Fruit fly (Drosophila melanogaster) whole organism, embryonic: ENCODE results near the gene Vps52.

Experiments
- CG10209 ChIP-seq: fragments of 200-800 bp; sonication (Bioruptor generic); optimal IDR thresholded peaks from 3 replicates; lab custom pipeline; 2017; ENCODE audit warnings: missing biosample characterization, mild to moderate bottlenecking, missing genetic modification characterization, missing genetic modification reagents
- CG1024 ChIP-seq: fragments of 200-800 bp; sonication (Bioruptor generic); IDR thresholded peaks from 2 replicates; pipeline ENCODE4 v1.3.6; 2022; ENCODE audit warnings: missing biosample characterization, missing genetic modification characterization
- CG12769 ChIP-seq: fragments of 200-800 bp; sonication (Bioruptor generic); optimal IDR thresholded peaks from 2 replicates; lab custom pipeline; 2019; ENCODE audit warnings: missing biosample characterization, mild to moderate bottlenecking, missing genetic modification characterization, moderate library complexity
- CG13296 ChIP-seq: fragments of 200-800 bp; sonication (Bioruptor generic); optimal IDR thresholded peaks from 3 replicates; lab custom pipeline; 2018; ENCODE audit warnings: missing biosample characterization, mild to moderate bottlenecking, missing genetic modification characterization
- CG14710 ChIP-seq: fragments of 200-800 bp; sonication (Bioruptor generic); optimal IDR thresholded peaks from 3 replicates; lab custom pipeline; 2019; ENCODE audit warnings: missing biosample characterization, mild to moderate bottlenecking, missing genetic modification characterization, moderate library complexity
- CG14860 ChIP-seq: fragments of 200-800 bp; sonication (Bioruptor generic); IDR thresholded peaks from 3 replicates; pipeline ENCODE4 v1.3.6; 2022; ENCODE audit warnings: missing biosample characterization, missing genetic modification characterization; ENCODE audit not compliant: partially characterized antibody
- CG16813 ChIP-seq: fragments of 200-800 bp; sonication (Bioruptor generic); IDR thresholded peaks from 3 replicates; pipeline ENCODE4 v1.3.6; 2022; ENCODE audit warnings: missing biosample characterization, missing genetic modification characterization; ENCODE audit not compliant: partially characterized antibody
- CG17359 ChIP-seq: fragments of 200-800 bp; sonication (Bioruptor generic); optimal IDR thresholded peaks from 3 replicates; lab custom pipeline; 2018; ENCODE audit warnings: missing biosample characterization, mild to moderate bottlenecking, missing genetic modification characterization, moderate library complexity
- CG17361 ChIP-seq: fragments of 200-800 bp; sonication (Bioruptor generic); IDR thresholded peaks from 3 replicates; pipeline ENCODE4 v1.3.6; 2022; ENCODE audit warnings: missing biosample characterization, missing genetic modification characterization
- CG33213 ChIP-seq: fragments of 200-800 bp; sonication (Bioruptor generic); optimal IDR thresholded peaks from 3 replicates; lab custom pipeline; 2016; ENCODE audit warnings: missing biosample characterization, missing genetic modification characterization
- CG34224 ChIP-seq: fragments of 200-800 bp; sonication (Bioruptor generic); IDR thresholded peaks from 3 replicates; pipeline ENCODE4 v1.3.6; 2022; ENCODE audit warnings: missing biosample characterization, missing genetic modification characterization; ENCODE audit not compliant: partially characterized antibody
- CG4730 ChIP-seq: fragments of 200-800 bp; sonication (Bioruptor generic); IDR thresholded peaks from 2 replicates; pipeline ENCODE4 v1.3.6; 2022; ENCODE audit warnings: missing biosample characterization, missing genetic modification characterization
- CG6254 ChIP-seq: fragments of 200-800 bp; sonication (Bioruptor generic); optimal IDR thresholded peaks from 3 replicates; lab custom pipeline; 2017; ENCODE audit warnings: mild to moderate bottlenecking, missing biosample characterization, missing genetic modification reagents, missing genetic modification characterization
- CG6654 ChIP-seq: fragments of 200-800 bp; sonication (Bioruptor generic); optimal IDR thresholded peaks from 2 replicates; lab custom pipeline; 2017; ENCODE audit warnings: missing biosample characterization, mild to moderate bottlenecking, missing genetic modification characterization
- CG7271 ChIP-seq: fragments of 200-800 bp; sonication (Bioruptor generic); optimal IDR thresholded peaks from 2 replicates; lab custom pipeline; 2018; ENCODE audit warnings: missing biosample characterization, mild to moderate bottlenecking, missing genetic modification characterization, moderate library complexity
- CG7963 ChIP-seq: fragments of 200-800 bp; sonication (Bioruptor generic); IDR thresholded peaks from 3 replicates; pipeline ENCODE4 v1.3.6; 2022; ENCODE audit warnings: missing biosample characterization, missing genetic modification characterization; ENCODE audit not compliant: partially characterized antibody
- Hr51 ChIP-seq, 2 experiments: fragments of 200-800 bp; sonication (Bioruptor generic); optimal IDR thresholded peaks; 2 replicates in 1 of 2; 3 replicates in 1 of 2; lab custom pipeline; 2016 to 2018; ENCODE audit warnings: missing biosample characterization in 2 of 2, missing genetic modification characterization in 2 of 2, mild to moderate bottlenecking in 1 of 2, moderate library complexity in 1 of 2
- Med ChIP-seq: fragments of 200-800 bp; sonication (Bioruptor generic); peaks from one replicate; lab custom pipeline; 2016; ENCODE audit warnings: missing biosample characterization, missing genetic modification characterization, mild to moderate bottlenecking, inconsistent platforms, moderate library complexity
- Nf-YA ChIP-seq: fragments of 200-800 bp; sonication (Bioruptor generic); IDR thresholded peaks from 2 replicates; pipeline ENCODE4 v1.3.6; 2022; ENCODE audit warnings: missing biosample characterization, missing genetic modification characterization
- Opbp ChIP-seq: fragments of 200-800 bp; sonication (Bioruptor generic); IDR thresholded peaks from 3 replicates; pipeline ENCODE4 v1.3.6; 2022; ENCODE audit warnings: missing biosample characterization, missing genetic modification characterization; ENCODE audit not compliant: partially characterized antibody
- Ptx1 ChIP-seq: fragments of 200-800 bp; sonication (Bioruptor generic); IDR thresholded peaks from 2 replicates; pipeline ENCODE4 v1.3.6; 2022; ENCODE audit warnings: missing biosample characterization, missing genetic modification characterization
- Rfx ChIP-seq: fragments of 200-800 bp; sonication (Bioruptor generic); IDR thresholded peaks from 2 replicates; pipeline ENCODE4 v1.3.6; 2022; ENCODE audit warnings: missing biosample characterization, missing genetic modification characterization
- Scr ChIP-seq: fragments of 200-800 bp; sonication (Bioruptor generic); IDR thresholded peaks from 2 replicates; pipeline ENCODE4 v1.3.6; 2022; ENCODE audit warnings: missing biosample characterization, missing genetic modification characterization; ENCODE audit not compliant: partially characterized antibody
- YL-1 ChIP-seq: fragments of 200-800 bp; sonication (Bioruptor generic); optimal IDR thresholded peaks from 3 replicates; lab custom pipeline; 2017; ENCODE audit warnings: missing biosample characterization, mild to moderate bottlenecking, missing genetic modification characterization
- ab ChIP-seq: fragments of 200-800 bp; sonication (Bioruptor generic); optimal IDR thresholded peaks from 2 replicates; lab custom pipeline; 2016; ENCODE audit warnings: missing biosample characterization, missing genetic modification characterization
- ac ChIP-seq: fragments of 200-800 bp; sonication (Bioruptor generic); optimal IDR thresholded peaks from 3 replicates; lab custom pipeline; 2017; ENCODE audit warnings: missing biosample characterization, mild to moderate bottlenecking, missing genetic modification characterization
- al ChIP-seq: fragments of 200-800 bp; sonication (Bioruptor generic); IDR thresholded peaks from 2 replicates; pipeline ENCODE4 v1.3.6; 2022; ENCODE audit warnings: missing biosample characterization, missing genetic modification characterization
- amos ChIP-seq: fragments of 200-800 bp; sonication (Bioruptor generic); IDR thresholded peaks from 2 replicates; pipeline ENCODE4 v1.3.6; 2022; ENCODE audit warnings: missing biosample characterization, missing genetic modification characterization; ENCODE audit not compliant: partially characterized antibody
- ash1 ChIP-seq: fragments of 200-800 bp; sonication (Bioruptor generic); optimal IDR thresholded peaks from 2 replicates; lab custom pipeline; 2018; ENCODE audit warnings: missing biosample characterization, mild to moderate bottlenecking, missing genetic modification characterization
- bab2 ChIP-seq: fragments of 200-800 bp; sonication (Bioruptor generic); optimal IDR thresholded peaks from 2 replicates; lab custom pipeline; 2016; ENCODE audit warnings: missing biosample characterization, missing genetic modification characterization
- bcd ChIP-seq: fragments of 200-800 bp; sonication (Bioruptor generic); optimal IDR thresholded peaks from 2 replicates; lab custom pipeline; 2017; ENCODE audit warnings: missing biosample characterization, mild to moderate bottlenecking, missing genetic modification characterization
- cas ChIP-seq: fragments of 200-800 bp; sonication (Bioruptor generic); IDR thresholded peaks from 2 replicates; pipeline ENCODE4 v1.3.6; 2022; ENCODE audit warnings: missing biosample characterization, missing genetic modification characterization
- dm ChIP-seq: fragments of 200-800 bp; sonication (Bioruptor generic); optimal IDR thresholded peaks from 3 replicates; lab custom pipeline; 2016; ENCODE audit warnings: missing biosample characterization, missing genetic modification characterization
- dysf ChIP-seq: fragments of 200-800 bp; sonication (Bioruptor generic); IDR thresholded peaks from 3 replicates; pipeline ENCODE4 v1.3.6; 2022; ENCODE audit warnings: missing biosample characterization, missing genetic modification characterization
- ems ChIP-seq: fragments of 200-800 bp; sonication (Bioruptor generic); optimal IDR thresholded peaks from 3 replicates; lab custom pipeline; 2016; ENCODE audit warnings: missing biosample characterization, missing genetic modification characterization
- fd64A ChIP-seq: fragments of 200-800 bp; sonication (Bioruptor generic); optimal IDR thresholded peaks from 3 replicates; lab custom pipeline; 2018; ENCODE audit warnings: missing biosample characterization, mild to moderate bottlenecking, missing genetic modification characterization
- gcm2 ChIP-seq: fragments of 200-800 bp; sonication (Bioruptor generic); optimal IDR thresholded peaks from 2 replicates; lab custom pipeline; 2016; ENCODE audit warnings: missing biosample characterization, missing genetic modification characterization
- knrl ChIP-seq: fragments of 200-800 bp; sonication (Bioruptor generic); IDR thresholded peaks from 3 replicates; pipeline ENCODE4 v1.3.6; 2022; ENCODE audit warnings: missing biosample characterization, missing genetic modification characterization; ENCODE audit not compliant: partially characterized antibody
- luna ChIP-seq: fragments of 200-800 bp; sonication (Bioruptor generic); optimal IDR thresholded peaks from 2 replicates; lab custom pipeline; 2016; ENCODE audit warnings: missing biosample characterization, missing genetic modification characterization
- nmo ChIP-seq: fragments of 200-800 bp; sonication (Bioruptor generic); optimal IDR thresholded peaks from 2 replicates; lab custom pipeline; 2018; ENCODE audit warnings: missing biosample characterization, mild to moderate bottlenecking, missing genetic modification characterization, moderate library complexity
- pb ChIP-seq: fragments of 200-800 bp; sonication (Bioruptor generic); optimal IDR thresholded peaks from 3 replicates; lab custom pipeline; 2016; ENCODE audit warnings: missing biosample characterization, missing genetic modification characterization
- pfk ChIP-seq: fragments of 200-800 bp; sonication (Bioruptor generic); optimal IDR thresholded peaks from 2 replicates; lab custom pipeline; 2018; ENCODE audit warnings: missing biosample characterization, mild to moderate bottlenecking, missing genetic modification characterization, moderate library complexity
- prd ChIP-seq, 3 experiments: fragments of >200 bp in 2 of 3; fragments of 200-800 bp in 1 of 3; sonication (Bioruptor generic) in 1 of 3; optimal IDR thresholded peaks in 2 of 3; IDR thresholded peaks in 1 of 3; 2 replicates in 2 of 3; 3 replicates in 1 of 3; pipeline versions ENCODE4 v1.3.6 to Lab custom; 2017 to 2022; ENCODE audit warnings: missing biosample characterization in 1 of 3, missing genetic modification characterization in 1 of 3
- pzg ChIP-seq: fragments of 200-800 bp; sonication (Bioruptor generic); optimal IDR thresholded peaks from 3 replicates; lab custom pipeline; 2018; ENCODE audit warnings: missing biosample characterization, mild to moderate bottlenecking, missing genetic modification characterization, moderate library complexity
- ro ChIP-seq: fragments of 200-800 bp; sonication (Bioruptor generic); IDR thresholded peaks from 2 replicates; pipeline ENCODE4 v1.3.6; 2022; ENCODE audit warnings: missing biosample characterization, missing genetic modification characterization
- slp2 ChIP-seq: fragments of 200-800 bp; sonication (Bioruptor generic); optimal IDR thresholded peaks from 2 replicates; lab custom pipeline; 2016; ENCODE audit warnings: missing biosample characterization, missing genetic modification characterization
- stwl ChIP-seq: fragments of 200-800 bp; sonication (Bioruptor generic); optimal IDR thresholded peaks from 3 replicates; lab custom pipeline; 2018; ENCODE audit warnings: missing biosample characterization, mild to moderate bottlenecking, missing genetic modification characterization, moderate library complexity
- tna ChIP-seq: fragments of 200-800 bp; sonication (Bioruptor generic); IDR thresholded peaks from 2 replicates; pipeline ENCODE4 v1.3.6; 2022; ENCODE audit warnings: missing biosample characterization, missing genetic modification characterization; ENCODE audit not compliant: partially characterized antibody
- unc-4 ChIP-seq: fragments of 200-800 bp; sonication (Bioruptor generic); IDR thresholded peaks from 2 replicates; pipeline ENCODE4 v1.3.6; 2022; ENCODE audit warnings: missing biosample characterization, missing genetic modification characterization; ENCODE audit not compliant: partially characterized antibody

The Vps52 gene

DNA sequence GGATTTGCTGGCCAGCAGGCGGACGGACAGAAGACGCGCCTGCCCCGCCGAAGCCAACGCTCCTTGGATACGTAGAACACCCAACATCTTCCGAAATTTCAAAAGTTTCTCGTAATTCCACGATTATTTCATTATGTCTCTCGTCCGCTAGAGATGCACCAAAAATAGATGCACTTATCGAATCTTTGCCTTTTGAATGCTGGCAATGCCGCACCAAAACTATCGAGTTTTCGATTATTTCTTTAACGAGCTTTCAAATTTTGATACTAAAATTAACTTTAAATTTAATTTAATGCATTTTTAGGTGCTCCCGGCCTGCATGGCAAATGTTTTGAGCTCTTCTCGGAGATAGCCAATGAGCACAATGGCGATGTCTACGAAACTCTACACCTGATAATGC is 8.4 kb upstream of the Vps52 start, which contains the start of gene Coq6 (continued):
- no peak for TF ChIP-seq CG4730 (GFP tag; lab: Robert Waterston, UW)
- TF ChIP-seq fd64A (GFP tag; lab: Kevin White, UChicago), result no peak
- no peak for TF ChIP-seq bcd (GFP tag; lab: Kevin White, UChicago)
- TF ChIP-seq YL-1, result peak; percentile 19
- peak; percentile 68 for TF ChIP-seq CG34224
- TF ChIP-seq CG7271, result no peak
- peak; percentile 83 for TF ChIP-seq stwl (tag; lab: Kevin White, UChicago)
- no peak for TF ChIP-seq dysf (GFP tag; lab: Robert Waterston, UW)
- TF ChIP-seq CG17359 (tag; lab: Kevin White, UChicago), result no peak
- TF ChIP-seq ab (GFP tag; lab: Kevin White, UChicago), result no peak
- TF ChIP-seq CG7963 (GFP tag; lab: Robert Waterston, UW), result peak; percentile 49; the same call in 1 of the 3 replicates
- peak; percentile 50; the same call in 2 of the 3 replicates for TF ChIP-seq CG14860 (GFP tag; lab: Robert Waterston, UW)
- TF ChIP-seq prd (optimal IDR thresholded peaks at IDR 0.05; lab: Kevin White, UChicago), result no peak
- TF ChIP-seq prd (GFP tag; IDR thresholded peaks at IDR 0.05; lab: Robert Waterston, UW), result no peak
- TF ChIP-seq Opbp, result peak; percentile 53; the same call in 2 of the 3 replicates
- peak; percentile 83 for TF ChIP-seq Med (GFP tag; lab: Kevin White, UChicago)
- TF ChIP-seq Scr (GFP tag; lab: Robert Waterston, UW), result peak; percentile 58
- TF ChIP-seq Ptx1 (GFP tag; lab: Robert Waterston, UW), result 0 out of 2 replicates have a peak, but pooled peaks have one; percentile 16
- TF ChIP-seq CG17361 (GFP tag; lab: Robert Waterston, UW), result no peak
- TF ChIP-seq bab2 (GFP tag; lab: Kevin White, UChicago), result no peak
- TF ChIP-seq pzg (GFP tag; lab: Kevin White, UChicago), result peak; percentile 36
- TF ChIP-seq amos (GFP tag; lab: Robert Waterston, UW), result peak; percentile 49; the same call in 1 of the 2 replicates
- peak; percentile 39 for TF ChIP-seq CG14710 (tag; lab: Kevin White, UChicago)
- TF ChIP-seq Rfx, result peak; percentile 22; the same call in 1 of the 2 replicates
- peak; percentile 68 for TF ChIP-seq unc-4
- peak; percentile 49 for TF ChIP-seq knrl (GFP tag; lab: Robert Waterston, UW)
- no peak for TF ChIP-seq pb (GFP tag; lab: Kevin White, UChicago)
- TF ChIP-seq Nf-YA (GFP tag; lab: Robert Waterston, UW), result no peak
- 0 out of 2 replicates have a peak, but pooled peaks have one; percentile 30 for TF ChIP-seq tna (GFP tag; lab: Robert Waterston, UW)
- peak; percentile 51; the same call in 2 of the 3 replicates for TF ChIP-seq CG16813 (GFP tag; lab: Robert Waterston, UW)
- peak; percentile 14 for TF ChIP-seq nmo (GFP tag; lab: Kevin White, UChicago)

DNA sequence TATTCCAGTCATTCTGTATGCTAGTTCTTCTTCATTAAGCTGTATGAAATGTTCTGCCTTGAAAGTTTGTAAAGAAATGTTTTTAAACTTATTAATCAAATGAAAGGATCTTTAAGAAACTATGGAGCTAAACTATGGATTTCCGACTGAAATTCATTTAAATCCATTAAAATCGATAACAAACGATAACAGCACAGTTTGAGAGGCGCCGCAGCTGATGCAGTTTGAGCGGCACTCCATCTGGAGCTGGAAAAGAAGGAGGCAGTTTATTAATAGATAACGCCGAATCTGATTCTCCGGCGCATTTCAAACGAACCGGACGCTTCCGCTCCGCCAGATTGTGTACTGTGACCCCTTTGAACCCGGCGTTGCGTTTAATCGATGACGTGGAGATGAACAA is 4.2 kb upstream of the Vps52 start, which contains the start of gene CG31915:
TSS of gene CG31915 (plus strand) at position 263 of the 400 bp plus-strand sequence.
- peak; percentile 69 for TF ChIP-seq CG16813 (GFP tag; lab: Robert Waterston, UW)
- no peak for TF ChIP-seq luna (GFP tag; lab: Kevin White, UChicago)
- TF ChIP-seq dm (GFP tag; lab: Kevin White, UChicago), result no peak
- no peak for TF ChIP-seq CG1024 (GFP tag; lab: Robert Waterston, UW)
- no peak for TF ChIP-seq pfk (GFP tag; lab: Kevin White, UChicago)
- TF ChIP-seq CG6654 (GFP tag; lab: Kevin White, UChicago), result peak; percentile 100
- TF ChIP-seq CG6254 (GFP tag; lab: Kevin White, UChicago), result no peak
- no peak for TF ChIP-seq CG10209 (GFP tag; lab: Kevin White, UChicago)
- TF ChIP-seq gcm2 (GFP tag; lab: Kevin White, UChicago), result no peak
- TF ChIP-seq ash1 (GFP tag; lab: Kevin White, UChicago), result no peak
- no peak for TF ChIP-seq cas (GFP tag; lab: Robert Waterston, UW)
- no peak for TF ChIP-seq ro
- TF ChIP-seq ems (GFP tag; lab: Kevin White, UChicago), result no peak
- TF ChIP-seq CG33213 (GFP tag; lab: Kevin White, UChicago), result no peak
- TF ChIP-seq ac (GFP tag; lab: Kevin White, UChicago), result no peak
- no peak for TF ChIP-seq al (GFP tag; lab: Robert Waterston, UW)
- TF ChIP-seq CG13296, result no peak
- TF ChIP-seq CG12769 (tag; lab: Kevin White, UChicago), result no peak
- TF ChIP-seq slp2 (GFP tag; lab: Kevin White, UChicago), result no peak
- TF ChIP-seq Hr51 (GFP tag; optimal IDR thresholded peaks at IDR 0.05; lab: Kevin White, UChicago), result no peak
